Worm (Caenorhabditis elegans) whole organism, late embryonic: ENCODE data around the gene F46F5.14.

ENCODE experiments used
- ahr-1 ChIP-seq: sonication (generic microtip); optimal IDR thresholded peaks from 2 replicates; lab custom pipeline; 2016; ENCODE audit warnings: missing genetic modification characterization, missing compliant biosample characterization
- fkh-10 ChIP-seq: fragments of 150-350 bp; optimal IDR thresholded peaks from 2 replicates; lab custom pipeline; 2014; ENCODE audit warnings: missing biosample characterization, missing genetic modification reagents, missing genetic modification characterization
- syd-9 ChIP-seq: sonication (generic microtip); optimal IDR thresholded peaks from 2 replicates; lab custom pipeline; 2016; ENCODE audit warnings: mild to moderate bottlenecking, missing genetic modification characterization, moderate library complexity, missing compliant biosample characterization

DNA sequence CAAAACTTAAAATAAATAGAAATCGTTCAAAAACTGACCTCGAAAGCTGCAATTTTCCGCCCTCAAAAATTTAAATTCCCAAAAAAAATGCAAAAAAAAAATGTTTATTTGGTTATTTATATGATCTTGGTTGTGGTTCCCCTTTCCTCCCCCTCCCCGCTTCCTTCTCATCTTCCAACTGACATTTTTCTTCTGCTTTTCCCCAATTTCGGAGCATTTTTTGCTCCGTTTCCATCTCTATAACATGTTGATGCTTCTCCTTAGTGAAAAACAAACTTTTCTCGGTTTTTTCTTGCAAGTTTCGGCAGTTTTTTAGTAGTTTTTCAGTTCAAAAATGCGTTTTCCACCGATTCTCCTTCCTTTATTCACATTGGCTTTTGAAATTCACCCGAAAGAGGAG, 24.8 kb upstream of the F46F5.14 start, which contains the start of gene Y39F10A.1:
- TF ChIP-seq fkh-10 (GFP tag; lab: Kevin White, UChicago) (no peak), syd-9 (tag; lab: Kevin White, UChicago) (no peak), ahr-1 (no peak)
